Worm (Caenorhabditis elegans) whole organism, L4 larva: ENCODE results near the gene srw-39.

Source experiments
- F37D6.2 ChIP-seq: sonication (generic microtip); optimal IDR thresholded peaks from 2 replicates; lab custom pipeline; 2016; ENCODE audit warnings: mild to moderate bottlenecking, missing genetic modification characterization, missing compliant biosample characterization
- T26A8.4 ChIP-seq: fragments of 200-800 bp; sonication (Bioruptor generic); IDR thresholded peaks from 2 replicates; pipeline ENCODE4 v1.3.6; 2022; ENCODE audit warnings: missing genetic modification characterization, missing compliant biosample characterization
- Y105C5A.15 ChIP-seq: fragments of 200-800 bp; sonication (Bioruptor generic); IDR thresholded peaks from 2 replicates; pipeline ENCODE4 v1.3.6; 2022; ENCODE audit warnings: missing genetic modification characterization, missing compliant biosample characterization
- Y48G9A.11 ChIP-seq: fragments of 200-800 bp; sonication (Bioruptor generic); IDR thresholded peaks from 2 replicates; pipeline ENCODE4 v1.3.6; 2022; ENCODE audit warnings: missing genetic modification reagents, missing genetic modification characterization, missing compliant biosample characterization
- ZK337.2 ChIP-seq: fragments of 200-800 bp; sonication (Bioruptor generic); IDR thresholded peaks from 2 replicates; pipeline ENCODE4 v1.3.6; 2022; ENCODE audit warnings: missing genetic modification reagents, missing genetic modification characterization, missing compliant biosample characterization
- ZK546.5 ChIP-seq, 2 experiments: sonication (generic microtip); optimal IDR thresholded peaks; 2 replicates each; lab custom pipeline; 2017; ENCODE audit warnings: missing biosample characterization in 2 of 2, missing genetic modification characterization in 2 of 2
- aha-1 ChIP-seq: fragments of 150-350 bp; peaks from one replicate; lab custom pipeline; 2014; ENCODE audit warnings: missing biosample characterization, missing genetic modification characterization
- ceh-44 ChIP-seq: fragments of 200-800 bp; sonication (Bioruptor generic); IDR thresholded peaks from 2 replicates; pipeline ENCODE4 v1.3.6; 2022; ENCODE audit warnings: missing genetic modification reagents, missing genetic modification characterization, missing compliant biosample characterization
- ceh-82 ChIP-seq: sonication (generic microtip); optimal IDR thresholded peaks from 2 replicates; lab custom pipeline; 2017; ENCODE audit warnings: missing biosample characterization, missing genetic modification characterization
- cey-2 ChIP-seq: sonication (generic microtip); optimal IDR thresholded peaks from 3 replicates; lab custom pipeline; 2017; ENCODE audit warnings: missing genetic modification characterization, mild to moderate bottlenecking, missing compliant biosample characterization, antibody characterized with exemption, borderline replicate concordance; ENCODE audit not compliant: insufficient read depth
- daf-12 ChIP-seq: fragments of 150-350 bp; optimal IDR thresholded peaks from 2 replicates; lab custom pipeline; 2014; ENCODE audit warnings: missing biosample characterization, missing genetic modification reagents, missing genetic modification characterization
- daf-19 ChIP-seq: fragments of 200-800 bp; sonication (Bioruptor generic); conservative IDR thresholded peaks from 2 replicates; pipeline ENCODE4 v1.3.6; 2022; ENCODE audit warnings: missing genetic modification characterization, missing compliant biosample characterization
- daf-8 ChIP-seq: fragments of 200-800 bp; sonication (Bioruptor generic); IDR thresholded peaks from 2 replicates; pipeline ENCODE4 v1.3.6; 2022; ENCODE audit warnings: missing genetic modification characterization, missing compliant biosample characterization
- dmd-6 ChIP-seq: fragments of 200-800 bp; sonication (Bioruptor generic); IDR thresholded peaks from 2 replicates; pipeline ENCODE4 v1.3.6; 2022; ENCODE audit warnings: missing genetic modification reagents, missing genetic modification characterization, missing compliant biosample characterization
- dmd-8 ChIP-seq: fragments of 200-800 bp; sonication (Bioruptor generic); IDR thresholded peaks from 2 replicates; pipeline ENCODE4 v1.3.6; 2022; ENCODE audit warnings: missing genetic modification characterization, missing compliant biosample characterization
- dve-1 ChIP-seq: sonication (generic microtip); optimal IDR thresholded peaks from 2 replicates; lab custom pipeline; 2017; ENCODE audit warnings: antibody characterized with exemption, mild to moderate bottlenecking, missing genetic modification characterization, missing compliant biosample characterization; ENCODE audit not compliant: insufficient read depth
- fkh-10 ChIP-seq: fragments of 150-350 bp; optimal IDR thresholded peaks from 2 replicates; lab custom pipeline; 2014; ENCODE audit warnings: missing biosample characterization, missing genetic modification reagents, missing genetic modification characterization
- hif-1 ChIP-seq, 2 experiments: sonication (generic microtip); optimal IDR thresholded peaks; 2 replicates each; lab custom pipeline; 2016 to 2017; ENCODE audit warnings: missing compliant biosample characterization in 2 of 2, missing genetic modification characterization in 2 of 2, missing genetic modification reagents in 2 of 2, missing genotype in 2 of 2, mild to moderate bottlenecking in 1 of 2
- hlh-11 ChIP-seq: fragments of 200-800 bp; sonication (Bioruptor generic); optimal IDR thresholded peaks from 2 replicates; lab custom pipeline; 2018; ENCODE audit warnings: mild to moderate bottlenecking, missing genetic modification characterization, missing compliant biosample characterization
- hlh-30 ChIP-seq: sonication (generic microtip); optimal IDR thresholded peaks from 2 replicates; lab custom pipeline; 2017; ENCODE audit warnings: antibody characterized with exemption, mild to moderate bottlenecking, missing genetic modification characterization, missing compliant biosample characterization; ENCODE audit not compliant: insufficient read depth
- jun-1 ChIP-seq: fragments of 150-350 bp; optimal IDR thresholded peaks from 2 replicates; lab custom pipeline; 2014; ENCODE audit warnings: missing biosample characterization, missing genetic modification reagents, missing genetic modification characterization
- lin-1 ChIP-seq: fragments of 200-800 bp; sonication (Bioruptor generic); IDR thresholded peaks from 2 replicates; pipeline ENCODE4 v1.3.6; 2022; ENCODE audit warnings: missing genetic modification reagents, missing genetic modification characterization, missing compliant biosample characterization
- lin-15B ChIP-seq: fragments of 150-350 bp; sonication (generic microtip); optimal IDR thresholded peaks from 3 replicates; lab custom pipeline; 2014; ENCODE audit warnings: missing biosample characterization, missing genetic modification characterization
- lin-29 ChIP-seq: fragments of 200-800 bp; sonication (Bioruptor generic); IDR thresholded peaks from 2 replicates; pipeline ENCODE4 v1.3.6; 2022; ENCODE audit warnings: missing genetic modification reagents, missing genetic modification characterization, missing compliant biosample characterization
- lin-39 ChIP-seq: fragments of 150-350 bp; optimal IDR thresholded peaks from 2 replicates; lab custom pipeline; 2014; ENCODE audit warnings: missing biosample characterization, missing genetic modification reagents, missing genetic modification characterization
- madf-5 ChIP-seq, 2 experiments: fragments of 200-800 bp; sonication (Bioruptor generic); IDR thresholded peaks; 2 replicates each; pipeline ENCODE4 v1.3.6; 2022; ENCODE audit warnings: missing compliant biosample characterization in 2 of 2, missing genetic modification characterization in 2 of 2
- madf-9 ChIP-seq: fragments of 200-800 bp; sonication (Bioruptor generic); conservative IDR thresholded peaks from 2 replicates; pipeline ENCODE4 v1.3.6; 2022; ENCODE audit warnings: missing genetic modification reagents, missing genetic modification characterization, missing compliant biosample characterization
- mep-1 ChIP-seq: fragments of 150-350 bp; sonication (generic microtip); optimal IDR thresholded peaks from 3 replicates; lab custom pipeline; 2014; ENCODE audit warnings: missing biosample characterization, missing genetic modification characterization
- mes-2 ChIP-seq: sonication (generic microtip); optimal IDR thresholded peaks from 2 replicates; lab custom pipeline; 2016; ENCODE audit warnings: missing genotype, mild to moderate bottlenecking, missing genetic modification characterization, missing compliant biosample characterization; ENCODE audit not compliant: poor library complexity, severe bottlenecking
- mxl-3 ChIP-seq: fragments of 200-800 bp; sonication (Bioruptor generic); optimal IDR thresholded peaks from 2 replicates; lab custom pipeline; 2018; ENCODE audit warnings: mild to moderate bottlenecking, missing genetic modification characterization, missing compliant biosample characterization
- nhr-10 ChIP-seq: fragments of 150-350 bp; optimal IDR thresholded peaks from 2 replicates; lab custom pipeline; 2014; ENCODE audit warnings: missing biosample characterization, missing genetic modification characterization
- nhr-102 ChIP-seq: sonication (generic microtip); optimal IDR thresholded peaks from 2 replicates; lab custom pipeline; 2016; ENCODE audit warnings: mild to moderate bottlenecking, missing genetic modification characterization, moderate library complexity, missing compliant biosample characterization
- nhr-237 ChIP-seq: sonication (generic microtip); optimal IDR thresholded peaks from 2 replicates; lab custom pipeline; 2017; ENCODE audit warnings: missing biosample characterization, missing genetic modification characterization
- nhr-42 ChIP-seq: fragments of 200-800 bp; sonication (Bioruptor generic); IDR thresholded peaks from 2 replicates; pipeline ENCODE4 v1.3.6; 2022; ENCODE audit warnings: missing genetic modification characterization, missing compliant biosample characterization
- nhr-48 ChIP-seq: sonication (generic microtip); optimal IDR thresholded peaks from 2 replicates; lab custom pipeline; 2016; ENCODE audit warnings: mild to moderate bottlenecking, missing genetic modification characterization, missing compliant biosample characterization
- nhr-77 ChIP-seq: fragments of 150-350 bp; optimal IDR thresholded peaks from 2 replicates; lab custom pipeline; 2014; ENCODE audit warnings: missing biosample characterization, missing genetic modification characterization
- php-3 ChIP-seq: fragments of 200-800 bp; sonication (Bioruptor generic); IDR thresholded peaks from 2 replicates; pipeline ENCODE4 v1.3.6; 2022; ENCODE audit warnings: missing genetic modification reagents, missing genetic modification characterization, missing compliant biosample characterization
- saeg-2 ChIP-seq: fragments of 200-800 bp; sonication (Bioruptor generic); IDR thresholded peaks from 2 replicates; pipeline ENCODE4 v1.3.6; 2022; ENCODE audit warnings: missing genetic modification reagents, missing genetic modification characterization, missing compliant biosample characterization
- sdz-12 ChIP-seq: fragments of 200-800 bp; sonication (Bioruptor generic); optimal IDR thresholded peaks from 2 replicates; lab custom pipeline; 2018; ENCODE audit warnings: mild to moderate bottlenecking, missing genetic modification characterization, missing compliant biosample characterization
- set-16 ChIP-seq: fragments of 200-800 bp; sonication (Bioruptor generic); IDR thresholded peaks from 2 replicates; pipeline ENCODE4 v1.3.6; 2022; ENCODE audit warnings: missing genetic modification reagents, missing genetic modification characterization, missing compliant biosample characterization
- unc-62 ChIP-seq, 3 experiments: fragments of 150-350 bp in 1 of 3; sonication (generic microtip); optimal IDR thresholded peaks in 2 of 3; peaks in 1 of 3; 1 replicate in 1 of 3; 2 replicates in 2 of 3; lab custom pipeline; 2014 to 2017; ENCODE audit warnings: missing biosample characterization in 3 of 3, missing genetic modification characterization in 3 of 3, missing genetic modification reagents in 3 of 3, missing genotype in 1 of 3
- zag-1 ChIP-seq: fragments of 150-350 bp; optimal IDR thresholded peaks from 2 replicates; lab custom pipeline; 2014; ENCODE audit warnings: missing biosample characterization, missing genetic modification characterization
- zfp-3 ChIP-seq: fragments of 200-800 bp; sonication (Bioruptor generic); conservative IDR thresholded peaks from 2 replicates; pipeline ENCODE4 v1.3.6; 2022; ENCODE audit warnings: missing genetic modification reagents, missing genetic modification characterization, missing compliant biosample characterization
- zip-11 ChIP-seq: fragments of 200-800 bp; sonication (Bioruptor generic); IDR thresholded peaks from 2 replicates; pipeline ENCODE4 v1.3.6; 2022; ENCODE audit warnings: missing genetic modification characterization, missing compliant biosample characterization
- zip-2 ChIP-seq: fragments of 150-350 bp; optimal IDR thresholded peaks from 2 replicates; lab custom pipeline; 2014; ENCODE audit warnings: missing biosample characterization, missing genetic modification characterization
- ztf-11 ChIP-seq: fragments of 150-350 bp; optimal IDR thresholded peaks from 2 replicates; lab custom pipeline; 2014; ENCODE audit warnings: missing biosample characterization, missing genetic modification characterization
- ztf-7 ChIP-seq: fragments of 150-350 bp; optimal IDR thresholded peaks from 2 replicates; lab custom pipeline; 2014; ENCODE audit warnings: missing biosample characterization, missing genetic modification characterization

srw-39 gene

DNA sequence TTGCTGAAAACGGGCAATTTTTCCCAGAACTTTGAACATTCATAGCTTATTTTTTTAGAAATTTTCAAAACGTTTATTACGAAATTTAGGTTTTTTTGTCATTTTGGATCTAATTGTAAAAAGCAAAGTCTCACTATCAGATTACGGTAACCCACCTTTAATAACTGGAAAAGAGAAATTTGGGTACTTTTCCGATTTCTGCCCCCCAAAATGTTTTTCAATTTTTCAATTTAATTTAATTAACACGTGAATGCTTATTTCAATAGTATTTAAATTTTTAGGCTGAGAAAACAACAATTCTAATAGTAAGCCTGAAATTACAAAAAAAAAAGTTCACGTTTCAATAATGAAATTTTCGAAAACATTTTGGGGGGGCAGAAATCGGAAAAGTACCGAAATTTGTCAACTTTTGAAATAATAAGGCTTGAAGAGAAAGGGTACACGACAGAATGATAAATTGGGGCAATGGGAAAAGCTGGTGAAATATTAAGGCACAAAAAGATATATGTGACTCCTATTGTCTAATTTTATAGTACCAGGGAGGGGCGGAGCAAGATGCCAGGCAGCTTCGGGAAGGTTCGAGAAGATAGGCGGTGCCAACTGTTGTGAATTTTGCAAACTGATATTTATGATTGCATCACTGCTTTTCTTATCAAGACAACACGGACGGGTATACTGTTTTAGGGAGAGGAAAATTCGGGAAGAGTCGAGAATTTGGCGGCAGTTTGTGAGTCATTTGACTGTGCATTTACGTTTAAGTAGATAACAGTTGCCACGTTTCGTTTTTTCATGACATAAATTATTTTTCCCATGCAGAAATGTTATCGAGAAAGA, 7.6 kb downstream of the srw-39 start, which contains the start of gene F19B2.5 (continued):
- TF ChIP-seq Y48G9A.11 (GFP tag; lab: Robert Waterston, UW) (no peak), lin-29 (GFP tag; lab: Robert Waterston, UW) (no peak), dmd-6 (GFP tag; lab: Robert Waterston, UW) (peak; percentile 83), T26A8.4 (GFP tag; lab: Robert Waterston, UW) (peak; percentile 74), mep-1 (tag; lab: Kevin White, UChicago) (peak; percentile 6), ceh-82 (no peak), nhr-48 (tag; lab: Kevin White, UChicago) (peak; percentile 79), Y105C5A.15 (GFP tag; lab: Robert Waterston, UW) (no peak), hlh-30 (tag; lab: Kevin White, UChicago) (peak; percentile 69), fkh-10 (GFP tag; lab: Kevin White, UChicago) (no peak), zip-2 (tag; lab: Kevin White, UChicago) (no peak), lin-15B (tag; lab: Kevin White, UChicago) (no peak), nhr-102 (tag; lab: Kevin White, UChicago) (peak; percentile 93), daf-8 (no peak), lin-39 (tag; lab: Kevin White, UChicago) (no peak), set-16 (GFP tag; lab: Robert Waterston, UW) (no peak; the same call in none of the 2 replicates), ZK546.5 (tag; optimal IDR thresholded peaks at IDR 0.05; lab: Kevin White, UChicago) (no peak), ztf-11 (no peak), dve-1 (tag; lab: Kevin White, UChicago) (peak; percentile 97), jun-1 (tag; lab: Kevin White, UChicago) (peak; percentile 66)

DNA sequence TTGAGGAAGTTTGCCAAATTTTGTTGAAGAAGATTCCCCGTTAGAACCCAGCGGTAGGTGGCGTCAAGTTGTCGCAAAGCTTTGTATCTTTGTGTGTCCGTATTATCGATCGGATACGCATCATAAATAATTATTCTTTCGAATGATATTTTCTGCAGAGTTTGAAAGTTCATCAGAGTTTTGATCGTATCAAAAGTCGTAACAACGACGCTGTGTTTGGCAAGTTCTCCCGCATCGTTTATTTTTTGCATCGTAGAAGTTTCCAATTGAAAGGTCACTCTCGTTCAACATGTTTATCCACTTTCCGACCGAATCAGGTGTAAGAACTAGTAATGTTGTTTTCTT, 8.8 kb downstream of the srw-39 start:
- TF ChIP-seq daf-12 (tag; lab: Kevin White, UChicago): no peak
- no peak for TF ChIP-seq madf-9
- no peak for TF ChIP-seq ceh-82
- no peak for TF ChIP-seq jun-1 (tag; lab: Kevin White, UChicago)
- peak; percentile 18 for TF ChIP-seq mes-2 (tag; lab: Kevin White, UChicago)
- TF ChIP-seq fkh-10 (GFP tag; lab: Kevin White, UChicago): no peak
- TF ChIP-seq php-3 (GFP tag; lab: Robert Waterston, UW): 0 out of 2 replicates have a peak, but pooled peaks have one; percentile 28
- no peak for TF ChIP-seq hlh-11 (tag; lab: Kevin White, UChicago)
- peak; percentile 7 for TF ChIP-seq nhr-10
- no peak for TF ChIP-seq hif-1 (tag; optimal IDR thresholded peaks at IDR 0.05; lab: Kevin White, UChicago)
- no peak for TF ChIP-seq cey-2 (tag; lab: Kevin White, UChicago)
- TF ChIP-seq dmd-8 (GFP tag; lab: Robert Waterston, UW): no peak
- TF ChIP-seq ztf-11: no peak
- TF ChIP-seq ztf-7 (tag; lab: Kevin White, UChicago): no peak
- peak; percentile 38 for TF ChIP-seq aha-1 (tag; lab: Kevin White, UChicago)
- peak; percentile 56; the same call in 1 of the 2 replicates for TF ChIP-seq saeg-2
- no peak for TF ChIP-seq nhr-77 (tag; lab: Kevin White, UChicago)
- TF ChIP-seq dmd-6 (GFP tag; lab: Robert Waterston, UW): peak; percentile 16; the same call in 1 of the 2 replicates
- TF ChIP-seq zfp-3 (GFP tag; lab: Robert Waterston, UW): peak; percentile 90
- TF ChIP-seq lin-29 (GFP tag; lab: Robert Waterston, UW): no peak
- peak; percentile 46; the same call in 1 of the 2 replicates for TF ChIP-seq lin-1 (GFP tag; lab: Robert Waterston, UW)
- TF ChIP-seq F37D6.2: no peak
- TF ChIP-seq daf-19 (GFP tag; lab: Robert Waterston, UW): no peak
- TF ChIP-seq zag-1 (tag; lab: Kevin White, UChicago): no peak
- no peak for TF ChIP-seq madf-5 (GFP tag; IDR thresholded peaks at IDR 0.05; lab: Robert Waterston, UW)
- TF ChIP-seq ZK337.2 (GFP tag; lab: Robert Waterston, UW): 0 out of 2 replicates have a peak, but pooled peaks have one; percentile 22
- no peak for TF ChIP-seq ceh-44 (GFP tag; lab: Robert Waterston, UW)
- TF ChIP-seq sdz-12 (GFP tag; lab: Kevin White, UChicago): no peak
- no peak for TF ChIP-seq zip-11 (GFP tag; lab: Robert Waterston, UW)
- no peak for TF ChIP-seq nhr-42 (GFP tag; lab: Robert Waterston, UW)
- TF ChIP-seq Y48G9A.11 (GFP tag; lab: Robert Waterston, UW): no peak
- no peak for TF ChIP-seq mxl-3 (GFP tag; lab: Kevin White, UChicago)
- TF ChIP-seq nhr-237 (tag; lab: Kevin White, UChicago): no peak
- no peak for TF ChIP-seq unc-62 (GFP tag; optimal IDR thresholded peaks at IDR 0.05 in 1 of 2; lab: Kevin White, UChicago)
- no peak for TF ChIP-seq unc-62 (tag; optimal IDR thresholded peaks at IDR 0.05; lab: Kevin White, UChicago)
